Worm (Caenorhabditis elegans) whole organism, L3 larva: Measurements from ENCODE around the gene F16B4.7.

ENCODE experiments used
- ZK546.5 ChIP-seq: sonication (generic microtip); optimal IDR thresholded peaks from 2 replicates; lab custom pipeline; 2017; ENCODE audit warnings: missing biosample characterization, missing genetic modification characterization
- ama-1 ChIP-seq: fragments of 150-350 bp; optimal IDR thresholded peaks from 2 replicates; lab custom pipeline; 2018
- ceh-16 ChIP-seq: sonication (generic microtip); optimal IDR thresholded peaks from 2 replicates; lab custom pipeline; 2017; ENCODE audit warnings: missing biosample characterization, missing genetic modification characterization
- ceh-28 ChIP-seq: fragments of 150-350 bp; optimal IDR thresholded peaks from 2 replicates; lab custom pipeline; 2014; ENCODE audit warnings: missing biosample characterization, missing genetic modification reagents, missing genetic modification characterization
- ceh-82 ChIP-seq: fragments of 150-350 bp; optimal IDR thresholded peaks from 2 replicates; lab custom pipeline; 2014; ENCODE audit warnings: missing biosample characterization, missing genetic modification characterization
- elt-1 ChIP-seq: fragments of 150-350 bp; optimal IDR thresholded peaks from 2 replicates; lab custom pipeline; 2014; ENCODE audit warnings: missing biosample characterization, missing genetic modification characterization
- elt-2 ChIP-seq: sonication (generic microtip); optimal IDR thresholded peaks from 2 replicates; lab custom pipeline; 2016; ENCODE audit warnings: missing genetic modification reagents, mild to moderate bottlenecking, missing genetic modification characterization, missing compliant biosample characterization
- elt-3 ChIP-seq, 3 experiments: fragments of 150-350 bp in 1 of 3; sonication (generic microtip) in 2 of 3; optimal IDR thresholded peaks; 2 replicates in 2 of 3; 4 replicates in 1 of 3; lab custom pipeline; 2014 to 2017; ENCODE audit warnings: missing biosample characterization in 3 of 3, missing genetic modification characterization in 3 of 3
- fkh-10 ChIP-seq: sonication (generic microtip); optimal IDR thresholded peaks from 2 replicates; lab custom pipeline; 2017; ENCODE audit warnings: missing biosample characterization, missing genetic modification reagents, missing genetic modification characterization
- fkh-2 ChIP-seq: fragments of 150-350 bp; optimal IDR thresholded peaks from 2 replicates; lab custom pipeline; 2014; ENCODE audit warnings: missing biosample characterization, missing genetic modification reagents, missing genetic modification characterization
- hmg-11 ChIP-seq: sonication (generic microtip); optimal IDR thresholded peaks from 2 replicates; lab custom pipeline; 2016; ENCODE audit warnings: missing genetic modification characterization, missing compliant biosample characterization
- jun-1 ChIP-seq: fragments of 150-350 bp; optimal IDR thresholded peaks from 2 replicates; lab custom pipeline; 2014; ENCODE audit warnings: missing biosample characterization, missing genetic modification reagents, missing genetic modification characterization
- lsy-12 ChIP-seq: sonication (generic microtip); optimal IDR thresholded peaks from 2 replicates; lab custom pipeline; 2016; ENCODE audit warnings: mild to moderate bottlenecking, missing genetic modification characterization, missing compliant biosample characterization
- mdl-1 ChIP-seq: fragments of 150-350 bp; optimal IDR thresholded peaks from 2 replicates; lab custom pipeline; 2014; ENCODE audit warnings: missing biosample characterization, missing genetic modification characterization
- mml-1 ChIP-seq: fragments of 150-350 bp; sonication (generic microtip); optimal IDR thresholded peaks from 3 replicates; lab custom pipeline; 2014; ENCODE audit warnings: missing biosample characterization, missing genetic modification characterization
- nfya-1 ChIP-seq: sonication (generic microtip); optimal IDR thresholded peaks from 2 replicates; lab custom pipeline; 2017; ENCODE audit warnings: missing genetic modification characterization, mild to moderate bottlenecking, missing compliant biosample characterization, antibody characterized with exemption, moderate library complexity; ENCODE audit not compliant: insufficient read depth
- nhr-23 ChIP-seq: fragments of 150-350 bp; optimal IDR thresholded peaks from 2 replicates; lab custom pipeline; 2014; ENCODE audit warnings: missing biosample characterization, missing genetic modification reagents, missing genetic modification characterization
- nhr-237 ChIP-seq: fragments of 150-350 bp; optimal IDR thresholded peaks from 2 replicates; lab custom pipeline; 2014; ENCODE audit warnings: missing biosample characterization, missing genetic modification characterization
- nhr-25 ChIP-seq: sonication (generic microtip); optimal IDR thresholded peaks from 2 replicates; lab custom pipeline; 2017; ENCODE audit warnings: missing biosample characterization, missing genetic modification characterization
- nhr-28 ChIP-seq: fragments of 150-350 bp; optimal IDR thresholded peaks from 2 replicates; lab custom pipeline; 2014; ENCODE audit warnings: missing biosample characterization, missing genetic modification characterization
- nhr-43 ChIP-seq: sonication (generic microtip); optimal IDR thresholded peaks from 2 replicates; lab custom pipeline; 2016; ENCODE audit warnings: mild to moderate bottlenecking, missing genetic modification characterization, missing compliant biosample characterization; ENCODE audit not compliant: poor library complexity, severe bottlenecking
- nhr-67 ChIP-seq: fragments of 150-350 bp; optimal IDR thresholded peaks from 2 replicates; lab custom pipeline; 2014; ENCODE audit warnings: missing biosample characterization, missing genetic modification characterization
- nhr-76 ChIP-seq: fragments of 150-350 bp; sonication (generic microtip); optimal IDR thresholded peaks from 5 replicates; lab custom pipeline; 2014; ENCODE audit warnings: missing biosample characterization, missing genetic modification characterization
- nhr-77 ChIP-seq: fragments of 150-350 bp; optimal IDR thresholded peaks from 2 replicates; lab custom pipeline; 2014; ENCODE audit warnings: missing biosample characterization, missing genetic modification characterization
- sea-2 ChIP-seq: fragments of 150-350 bp; sonication (generic microtip); optimal IDR thresholded peaks from 4 replicates; lab custom pipeline; 2014; ENCODE audit warnings: missing biosample characterization, missing genetic modification reagents, missing genetic modification characterization
- skn-1 ChIP-seq: fragments of 150-350 bp; optimal IDR thresholded peaks from 2 replicates; lab custom pipeline; 2014; ENCODE audit warnings: missing biosample characterization, missing genetic modification characterization
- snpc-4 ChIP-seq: fragments of 150-350 bp; optimal IDR thresholded peaks from 2 replicates; lab custom pipeline; 2014; ENCODE audit warnings: missing biosample characterization, missing genetic modification characterization
- tbx-2 ChIP-seq: sonication (generic microtip); optimal IDR thresholded peaks from 2 replicates; lab custom pipeline; 2016; ENCODE audit warnings: mild to moderate bottlenecking, missing genetic modification characterization, missing compliant biosample characterization
- unc-39 ChIP-seq: sonication (generic microtip); optimal IDR thresholded peaks from 4 replicates; lab custom pipeline; 2017; ENCODE audit warnings: missing biosample characterization, missing genetic modification characterization
- unc-62 ChIP-seq: fragments of 150-350 bp; sonication (generic microtip); optimal IDR thresholded peaks from 4 replicates; lab custom pipeline; 2014; ENCODE audit warnings: missing biosample characterization, missing genetic modification reagents, missing genetic modification characterization
- zag-1 ChIP-seq: fragments of 150-350 bp; optimal IDR thresholded peaks from 2 replicates; lab custom pipeline; 2014; ENCODE audit warnings: missing biosample characterization, missing genetic modification characterization
- ztf-11 ChIP-seq: fragments of 150-350 bp; optimal IDR thresholded peaks from 2 replicates; lab custom pipeline; 2014; ENCODE audit warnings: missing biosample characterization, missing genetic modification characterization

F16B4.7 gene

ce11 chrV:1578572-1579230 is 6.8 kb upstream of the F16B4.7 start:
- no peak for TF ChIP-seq snpc-4 (tag; lab: Kevin White, UChicago)
- TF ChIP-seq sea-2 = no peak
- TF ChIP-seq mdl-1 = no peak
- TF ChIP-seq nhr-237 = no peak
- TF ChIP-seq ceh-82 = no peak
- TF ChIP-seq unc-62 (GFP tag; lab: Kevin White, UChicago) = no peak
- TF ChIP-seq jun-1 (tag; lab: Kevin White, UChicago) = no peak
- TF ChIP-seq fkh-10 (GFP tag; lab: Kevin White, UChicago) = no peak
- no peak for TF ChIP-seq fkh-2 (tag; lab: Kevin White, UChicago)
- no peak for TF ChIP-seq unc-39 (tag; lab: Kevin White, UChicago)
- TF ChIP-seq ZK546.5 (tag; lab: Kevin White, UChicago) = no peak
- TF ChIP-seq nhr-28 (tag; lab: Kevin White, UChicago) = no peak
- TF ChIP-seq nhr-77 = no peak
- TF ChIP-seq hmg-11 = no peak
- TF ChIP-seq nfya-1 (tag; lab: Kevin White, UChicago) = no peak
- TF ChIP-seq nhr-25 (tag; lab: Kevin White, UChicago) = no peak

- TF ChIP-seq ztf-11 (tag; lab: Kevin White, UChicago) (no peak), elt-1 (peak; percentile 4)
Observed at ce11 chrV:1579790-1580189, 5.7 kb upstream of the F16B4.7 start.

ce11 chrV:1583242-1583641 is 2.3 kb upstream of the F16B4.7 start:
- TF ChIP-seq hmg-11 = no peak
- no peak for TF ChIP-seq fkh-10 (GFP tag; lab: Kevin White, UChicago)
- no peak for TF ChIP-seq skn-1 (tag; lab: Kevin White, UChicago)
- no peak for TF ChIP-seq ceh-82
- no peak for TF ChIP-seq nhr-23 (tag; lab: Kevin White, UChicago)
- TF ChIP-seq sea-2 = no peak
- no peak for TF ChIP-seq nhr-237
- no peak for TF ChIP-seq ceh-16 (tag; lab: Kevin White, UChicago)
- TF ChIP-seq tbx-2 = no peak
- no peak for TF ChIP-seq fkh-2 (tag; lab: Kevin White, UChicago)
- TF ChIP-seq zag-1 (tag; lab: Kevin White, UChicago) = no peak
- no peak for TF ChIP-seq nhr-28 (tag; lab: Kevin White, UChicago)
- TF ChIP-seq, all 47 proteins: peak for 0

ce11 chrV:1586906-1587305 is 1.4 kb downstream of the F16B4.7 start, which contains the start of gene F16B4.6:
Gene F16B4.6 (plus strand): TSS chrV:1587206.
- TF ChIP-seq unc-62 (GFP tag; lab: Kevin White, UChicago) (no peak), mml-1 (tag; lab: Kevin White, UChicago) (no peak), tbx-2 (no peak), ama-1 (no peak), nhr-67 (tag; lab: Kevin White, UChicago) (no peak), nhr-25 (tag; lab: Kevin White, UChicago) (no peak), nhr-76 (no peak)

ce11 chrV:1588128-1588527 is 2.6 kb downstream of the F16B4.7 start, which contains the start of gene F16B4.5:
Gene F16B4.5 (plus strand): TSS chrV:1588428.
- no peak for TF ChIP-seq ceh-16 (tag; lab: Kevin White, UChicago)
- TF ChIP-seq nfya-1 (tag; lab: Kevin White, UChicago) = no peak
- TF ChIP-seq nhr-77 = no peak
- TF ChIP-seq mdl-1 = no peak
- TF ChIP-seq nhr-237 = no peak
- no peak for TF ChIP-seq tbx-2
- TF ChIP-seq elt-3 (tag; optimal IDR thresholded peaks at IDR 0.05; lab: Kevin White, UChicago) = no peak
- TF ChIP-seq lsy-12 = no peak

- TF ChIP-seq ama-1 = peak; percentile 63
- TF ChIP-seq lsy-12 = peak; percentile 5
- TF ChIP-seq nfya-1 (tag; lab: Kevin White, UChicago) = no peak
- no peak for TF ChIP-seq hmg-11
- TF ChIP-seq ceh-28 (tag; lab: Kevin White, UChicago) = peak; percentile 39
- TF ChIP-seq skn-1 (tag; lab: Kevin White, UChicago) = no peak
- TF ChIP-seq fkh-10 (GFP tag; lab: Kevin White, UChicago) = no peak
- no peak for TF ChIP-seq elt-2
- no peak for TF ChIP-seq elt-3 (tag; optimal IDR thresholded peaks at IDR 0.05; lab: Kevin White, UChicago)
- TF ChIP-seq nhr-23 (tag; lab: Kevin White, UChicago) = peak; percentile 19
- peak; percentile 66 for TF ChIP-seq nhr-43
- no peak for TF ChIP-seq nhr-67 (tag; lab: Kevin White, UChicago)
- no peak for TF ChIP-seq nhr-237
- peak; percentile 46 for TF ChIP-seq nhr-25 (tag; lab: Kevin White, UChicago)
- no peak for TF ChIP-seq jun-1 (tag; lab: Kevin White, UChicago)
Observed at ce11 chrV:1593799-1594420, 8.4 kb downstream of the F16B4.7 start, which contains the start of gene F16B4.4. Gene F16B4.4 (plus strand): TSS chrV:1594019.
